Fruit fly (Drosophila melanogaster) whole organism, embryonic: ENCODE results near the gene Sprn.

ENCODE experiments used
- Adf1 ChIP-seq: fragments of 200-800 bp; sonication (Bioruptor generic); IDR thresholded peaks from 2 replicates; pipeline ENCODE4 v1.3.6; 2022; ENCODE audit warnings: missing biosample characterization, missing genetic modification characterization
- BEAF-32 ChIP-seq: fragments of 200-800 bp; sonication (Bioruptor generic); optimal IDR thresholded peaks from 3 replicates; lab custom pipeline; 2017; ENCODE audit warnings: missing biosample characterization, missing genetic modification characterization, mild to moderate bottlenecking, moderate library complexity, missing genetic modification reagents
- CG11560 ChIP-seq: fragments of 200-800 bp; sonication (Bioruptor generic); IDR thresholded peaks from 3 replicates; pipeline ENCODE4 v1.3.6; 2022; ENCODE audit warnings: missing biosample characterization, missing genetic modification characterization
- CG11695 ChIP-seq: fragments of 200-800 bp; sonication (Bioruptor generic); IDR thresholded peaks from 3 replicates; pipeline ENCODE4 v1.3.6; 2022; ENCODE audit warnings: missing biosample characterization, missing genetic modification characterization
- CG11696 ChIP-seq: fragments of 200-800 bp; sonication (Bioruptor generic); IDR thresholded peaks from 2 replicates; pipeline ENCODE4 v1.3.6; 2022; ENCODE audit warnings: missing biosample characterization, missing genetic modification characterization
- CG11723 ChIP-seq: fragments of 200-800 bp; sonication (Bioruptor generic); optimal IDR thresholded peaks from 2 replicates; lab custom pipeline; 2017; ENCODE audit warnings: missing biosample characterization, mild to moderate bottlenecking, missing genetic modification characterization
- CG14441 ChIP-seq: fragments of 200-800 bp; sonication (Bioruptor generic); IDR thresholded peaks from 2 replicates; pipeline ENCODE4 v1.3.6; 2022; ENCODE audit warnings: missing biosample characterization, missing genetic modification characterization
- CG14667 ChIP-seq: fragments of 200-800 bp; sonication (Bioruptor generic); IDR thresholded peaks from 2 replicates; pipeline ENCODE4 v1.3.6; 2022; ENCODE audit warnings: missing biosample characterization, missing genetic modification characterization
- CG14860 ChIP-seq: fragments of 200-800 bp; sonication (Bioruptor generic); IDR thresholded peaks from 3 replicates; pipeline ENCODE4 v1.3.6; 2022; ENCODE audit warnings: missing biosample characterization, missing genetic modification characterization; ENCODE audit not compliant: partially characterized antibody
- CG1529 ChIP-seq: fragments of 200-800 bp; sonication (Bioruptor generic); optimal IDR thresholded peaks from 3 replicates; lab custom pipeline; 2018; ENCODE audit warnings: missing biosample characterization, missing genetic modification characterization
- CG15514 ChIP-seq: fragments of 200-800 bp; sonication (Bioruptor generic); optimal IDR thresholded peaks from 3 replicates; lab custom pipeline; 2017; ENCODE audit warnings: missing biosample characterization, missing genetic modification characterization, mild to moderate bottlenecking, moderate library complexity, missing genetic modification reagents
- CG16779 ChIP-seq: fragments of 200-800 bp; sonication (Bioruptor generic); IDR thresholded peaks from 2 replicates; pipeline ENCODE4 v1.3.6; 2022; ENCODE audit warnings: missing biosample characterization, missing genetic modification characterization
- CG17186 ChIP-seq: fragments of 200-800 bp; sonication (Bioruptor generic); optimal IDR thresholded peaks from 3 replicates; lab custom pipeline; 2017; ENCODE audit warnings: missing biosample characterization, missing genetic modification reagents, missing genetic modification characterization
- CG17328 ChIP-seq: fragments of 200-800 bp; sonication (Bioruptor generic); IDR thresholded peaks from 2 replicates; pipeline ENCODE4 v1.3.6; 2022; ENCODE audit warnings: missing biosample characterization, missing genetic modification characterization
- CG2712 ChIP-seq: fragments of 200-800 bp; optimal IDR thresholded peaks from 3 replicates; lab custom pipeline; 2019; ENCODE audit warnings: missing biosample characterization, mild to moderate bottlenecking, missing genetic modification characterization, moderate library complexity
- CG34376 ChIP-seq: fragments of 200-800 bp; sonication (Bioruptor generic); optimal IDR thresholded peaks from 2 replicates; lab custom pipeline; 2018; ENCODE audit warnings: missing biosample characterization, mild to moderate bottlenecking, missing genetic modification characterization
- CG4820 ChIP-seq: fragments of 200-800 bp; sonication (Bioruptor generic); optimal IDR thresholded peaks from 3 replicates; lab custom pipeline; 2016; ENCODE audit warnings: missing biosample characterization, missing genetic modification characterization
- CG6791 ChIP-seq: fragments of 200-800 bp; sonication (Bioruptor generic); IDR thresholded peaks from 3 replicates; pipeline ENCODE4 v1.3.6; 2022; ENCODE audit warnings: missing biosample characterization, missing genetic modification characterization; ENCODE audit not compliant: partially characterized antibody
- CG7928 ChIP-seq: fragments of 200-800 bp; sonication (Bioruptor generic); optimal IDR thresholded peaks from 2 replicates; lab custom pipeline; 2017; ENCODE audit warnings: missing biosample characterization, mild to moderate bottlenecking, missing genetic modification characterization
- CG9437 ChIP-seq: fragments of 200-800 bp; sonication (Bioruptor generic); optimal IDR thresholded peaks from 2 replicates; lab custom pipeline; 2018; ENCODE audit warnings: missing biosample characterization, mild to moderate bottlenecking, missing genetic modification characterization
- D19B ChIP-seq: fragments of 200-800 bp; sonication (Bioruptor generic); optimal IDR thresholded peaks from 2 replicates; lab custom pipeline; 2017; ENCODE audit warnings: missing biosample characterization, mild to moderate bottlenecking, missing genetic modification characterization
- Doc3 ChIP-seq: fragments of 200-800 bp; sonication (Bioruptor generic); IDR thresholded peaks from 3 replicates; pipeline ENCODE4 v1.3.6; 2022; ENCODE audit warnings: missing biosample characterization, missing genetic modification characterization; ENCODE audit not compliant: partially characterized antibody
- Ets97D ChIP-seq: fragments of 200-800 bp; sonication (Bioruptor generic); optimal IDR thresholded peaks from 3 replicates; lab custom pipeline; 2016; ENCODE audit warnings: missing biosample characterization, missing genetic modification characterization
- Gsc ChIP-seq: fragments of 200-800 bp; sonication (Bioruptor generic); IDR thresholded peaks from 2 replicates; pipeline ENCODE4 v1.3.6; 2022; ENCODE audit warnings: missing biosample characterization, missing genetic modification characterization
- H2.0 ChIP-seq: fragments of 200-800 bp; sonication (Bioruptor generic); IDR thresholded peaks from 2 replicates; pipeline ENCODE4 v1.3.6; 2022; ENCODE audit warnings: missing biosample characterization, missing genetic modification characterization
- MESR4 ChIP-seq: fragments of 200-800 bp; sonication (Bioruptor generic); optimal IDR thresholded peaks from 2 replicates; lab custom pipeline; 2018; ENCODE audit warnings: missing biosample characterization, mild to moderate bottlenecking, missing genetic modification characterization, moderate library complexity
- NFAT ChIP-seq: fragments of 200-800 bp; sonication (Bioruptor generic); IDR thresholded peaks from 2 replicates; pipeline ENCODE4 v1.3.6; 2022; ENCODE audit warnings: missing biosample characterization, missing genetic modification characterization
- NK7.1 ChIP-seq: fragments of 200-800 bp; sonication (Bioruptor generic); optimal IDR thresholded peaks from 3 replicates; lab custom pipeline; 2016; ENCODE audit warnings: missing biosample characterization, missing genetic modification characterization
- Optix ChIP-seq: fragments of 200-800 bp; sonication (Bioruptor generic); IDR thresholded peaks from 3 replicates; pipeline ENCODE4 v1.3.6; 2022; ENCODE audit warnings: missing biosample characterization, missing genetic modification characterization
- Sox102F ChIP-seq: fragments of 200-800 bp; sonication (Bioruptor generic); optimal IDR thresholded peaks from 2 replicates; lab custom pipeline; 2018; ENCODE audit warnings: missing biosample characterization, mild to moderate bottlenecking, missing genetic modification characterization, moderate library complexity
- Usf ChIP-seq: fragments of 200-800 bp; sonication (Bioruptor generic); optimal IDR thresholded peaks from 2 replicates; lab custom pipeline; 2017; ENCODE audit warnings: missing genotype, missing biosample characterization, missing genetic modification characterization
- ara ChIP-seq: fragments of 200-800 bp; sonication (Bioruptor generic); IDR thresholded peaks from 2 replicates; pipeline ENCODE4 v1.3.6; 2022; ENCODE audit warnings: missing biosample characterization, missing genetic modification characterization
- ato ChIP-seq: fragments of 200-800 bp; sonication (Bioruptor generic); IDR thresholded peaks from 2 replicates; pipeline ENCODE4 v1.3.6; 2022; ENCODE audit warnings: missing biosample characterization, missing genetic modification characterization; ENCODE audit not compliant: partially characterized antibody
- da ChIP-seq: fragments of 200-800 bp; sonication (Bioruptor generic); optimal IDR thresholded peaks from 2 replicates; lab custom pipeline; 2016; ENCODE audit warnings: missing biosample characterization, missing genetic modification characterization
- fu2 ChIP-seq: fragments of 200-800 bp; sonication (Bioruptor generic); optimal IDR thresholded peaks from 2 replicates; lab custom pipeline; 2016; ENCODE audit warnings: missing biosample characterization, missing genetic modification characterization
- gem ChIP-seq: fragments of 200-800 bp; sonication (Bioruptor generic); optimal IDR thresholded peaks from 2 replicates; lab custom pipeline; 2019; ENCODE audit warnings: missing biosample characterization, mild to moderate bottlenecking, missing genetic modification characterization, moderate library complexity
- hth ChIP-seq: fragments of >200 bp; optimal IDR thresholded peaks from 2 replicates; lab custom pipeline; 2017; ENCODE audit warnings: inconsistent platforms
- ken ChIP-seq: fragments of 200-800 bp; sonication (Bioruptor generic); IDR thresholded peaks from 3 replicates; pipeline ENCODE4 v1.3.6; 2022; ENCODE audit warnings: missing biosample characterization, missing genetic modification characterization
- kni ChIP-seq: fragments of 200-800 bp; sonication (Bioruptor generic); optimal IDR thresholded peaks from 3 replicates; lab custom pipeline; 2017; ENCODE audit warnings: mild to moderate bottlenecking, missing biosample characterization, missing genetic modification reagents, missing genetic modification characterization
- maf-S ChIP-seq: fragments of 200-800 bp; sonication (Bioruptor generic); optimal IDR thresholded peaks from 2 replicates; lab custom pipeline; 2016; ENCODE audit warnings: missing biosample characterization, missing genetic modification characterization
- mam ChIP-seq: fragments of 200-800 bp; sonication (Bioruptor generic); optimal IDR thresholded peaks from 3 replicates; lab custom pipeline; 2016; ENCODE audit warnings: missing biosample characterization, missing genetic modification characterization
- mld ChIP-seq: fragments of 200-800 bp; sonication (Bioruptor generic); IDR thresholded peaks from 3 replicates; pipeline ENCODE4 v1.3.6; 2022; ENCODE audit warnings: missing biosample characterization, missing genetic modification characterization; ENCODE audit not compliant: partially characterized antibody
- nau ChIP-seq: fragments of 200-800 bp; sonication (Bioruptor generic); optimal IDR thresholded peaks from 3 replicates; lab custom pipeline; 2017; ENCODE audit warnings: missing biosample characterization, mild to moderate bottlenecking, missing genetic modification characterization, missing genetic modification reagents
- onecut ChIP-seq: fragments of 200-800 bp; sonication (Bioruptor generic); IDR thresholded peaks from 2 replicates; pipeline ENCODE4 v1.3.6; 2022; ENCODE audit warnings: missing biosample characterization, missing genetic modification characterization
- otp ChIP-seq: fragments of 200-800 bp; sonication (Bioruptor generic); IDR thresholded peaks from 3 replicates; pipeline ENCODE4, ENCODE4 v1.3.6; 2022; ENCODE audit warnings: missing biosample characterization, missing genetic modification characterization
- shn ChIP-seq: fragments of 200-800 bp; sonication (Bioruptor generic); optimal IDR thresholded peaks from 3 replicates; lab custom pipeline; 2016; ENCODE audit warnings: missing biosample characterization, missing genetic modification characterization
- slp2 ChIP-seq: fragments of 200-800 bp; sonication (Bioruptor generic); optimal IDR thresholded peaks from 2 replicates; lab custom pipeline; 2016; ENCODE audit warnings: missing biosample characterization, missing genetic modification characterization
- tgo ChIP-seq: fragments of 200-800 bp; sonication (Bioruptor generic); IDR thresholded peaks from 3 replicates; pipeline ENCODE4 v1.3.6; 2022; ENCODE audit warnings: missing biosample characterization, missing genetic modification characterization
- toy ChIP-seq: fragments of 200-800 bp; sonication (Bioruptor generic); IDR thresholded peaks from 2 replicates; pipeline ENCODE4 v1.3.6; 2022; ENCODE audit warnings: missing biosample characterization, missing genetic modification characterization
- zf30C ChIP-seq: fragments of 200-800 bp; sonication (Bioruptor generic); optimal IDR thresholded peaks from 3 replicates; lab custom pipeline; 2018; ENCODE audit warnings: missing biosample characterization, mild to moderate bottlenecking, missing genetic modification characterization

Sprn gene

dm6 chr3L:11927287-11927743 lies 48.4 kb downstream of the Sprn start, which contains the start of gene byn (continued):
- TF ChIP-seq nau (no peak), CG17186 (GFP tag; lab: Kevin White, UChicago) (no peak), fu2 (GFP tag; lab: Kevin White, UChicago) (no peak), BEAF-32 (GFP tag; lab: Kevin White, UChicago) (no peak), Optix (no peak), CG7928 (no peak), H2.0 (GFP tag; lab: Robert Waterston, UW) (no peak), CG1529 (GFP tag; lab: Kevin White, UChicago) (no peak), tgo (GFP tag; lab: Robert Waterston, UW) (no peak), CG6791 (GFP tag; lab: Robert Waterston, UW) (0 out of 3 replicates have a peak, but pooled peaks have one; percentile 10), CG14860 (GFP tag; lab: Robert Waterston, UW) (no peak), NK7.1 (GFP tag; lab: Kevin White, UChicago) (no peak), CG11696 (GFP tag; lab: Robert Waterston, UW) (no peak), CG11723 (GFP tag; lab: Kevin White, UChicago) (no peak), shn (no peak), otp (GFP tag; lab: Robert Waterston, UW) (0 out of 3 replicates have a peak, but pooled peaks have one; percentile 31), Adf1 (GFP tag; lab: Robert Waterston, UW) (no peak), MESR4 (GFP tag; lab: Kevin White, UChicago) (no peak), Ets97D (GFP tag; lab: Kevin White, UChicago) (no peak), Sox102F (GFP tag; lab: Kevin White, UChicago) (no peak), ato (no peak), hth (lab: Kevin White, UChicago) (no peak), gem (no peak), ken (GFP tag; lab: Robert Waterston, UW) (no peak), CG14667 (GFP tag; lab: Robert Waterston, UW) (no peak), CG14441 (no peak), da (GFP tag; lab: Kevin White, UChicago) (no peak), slp2 (GFP tag; lab: Kevin White, UChicago) (no peak), D19B (GFP tag; lab: Kevin White, UChicago) (no peak), mld (GFP tag; lab: Robert Waterston, UW) (no peak), CG17328 (no peak), Doc3 (GFP tag; lab: Robert Waterston, UW) (no peak), CG34376 (GFP tag; lab: Kevin White, UChicago) (no peak), CG4820 (no peak), CG2712 (tag; lab: Kevin White, UChicago) (no peak), toy (GFP tag; lab: Robert Waterston, UW) (no peak), ara (GFP tag; lab: Robert Waterston, UW) (no peak), onecut (no peak), CG16779 (GFP tag; lab: Robert Waterston, UW) (no peak), CG11695 (GFP tag; lab: Robert Waterston, UW) (no peak), CG11560 (tag; lab: Robert Waterston, UW) (no peak), Usf (no peak), CG15514 (GFP tag; lab: Kevin White, UChicago) (no peak), CG9437 (GFP tag; lab: Kevin White, UChicago) (no peak), mam (GFP tag; lab: Kevin White, UChicago) (no peak), zf30C (GFP tag; lab: Kevin White, UChicago) (no peak), kni (GFP tag; lab: Kevin White, UChicago) (no peak), Gsc (no peak), NFAT (no peak), maf-S (GFP tag; lab: Kevin White, UChicago) (no peak)
